Worm (Caenorhabditis elegans) whole organism, L4 larva: ENCODE data around the gene K10D2.5.

Experiments
- F10B5.3 ChIP-seq: sonication (generic microtip); optimal IDR thresholded peaks from 2 replicates; lab custom pipeline; 2016; ENCODE audit warnings: mild to moderate bottlenecking, missing genetic modification characterization, missing compliant biosample characterization
- F26F4.8 ChIP-seq: fragments of 200-800 bp; sonication (Bioruptor generic); conservative IDR thresholded peaks from 2 replicates; pipeline ENCODE4 v1.3.6; 2022; ENCODE audit warnings: missing genetic modification characterization, missing compliant biosample characterization
- F37D6.2 ChIP-seq: sonication (generic microtip); optimal IDR thresholded peaks from 2 replicates; lab custom pipeline; 2016; ENCODE audit warnings: mild to moderate bottlenecking, missing genetic modification characterization, missing compliant biosample characterization
- T20F7.1 ChIP-seq: fragments of 200-800 bp; sonication (Bioruptor generic); optimal IDR thresholded peaks from 2 replicates; lab custom pipeline; 2018; ENCODE audit warnings: mild to moderate bottlenecking, missing genetic modification characterization, missing compliant biosample characterization
- Y5F2A.4 ChIP-seq: fragments of 200-800 bp; sonication (Bioruptor generic); optimal IDR thresholded peaks from 2 replicates; lab custom pipeline; 2018; ENCODE audit warnings: mild to moderate bottlenecking, missing genetic modification characterization, missing compliant biosample characterization
- ZK337.2 ChIP-seq: fragments of 200-800 bp; sonication (Bioruptor generic); IDR thresholded peaks from 2 replicates; pipeline ENCODE4 v1.3.6; 2022; ENCODE audit warnings: missing genetic modification reagents, missing genetic modification characterization, missing compliant biosample characterization
- aha-1 ChIP-seq: fragments of 150-350 bp; peaks from one replicate; lab custom pipeline; 2014; ENCODE audit warnings: missing biosample characterization, missing genetic modification characterization
- aly-2 ChIP-seq: sonication (generic microtip); optimal IDR thresholded peaks from 2 replicates; lab custom pipeline; 2018; ENCODE audit warnings: missing biosample characterization, missing genetic modification characterization
- ceh-20 ChIP-seq: fragments of 200-800 bp; sonication (Bioruptor generic); IDR thresholded peaks from 2 replicates; pipeline ENCODE4 v1.3.6; 2022; ENCODE audit warnings: missing genetic modification reagents, missing genetic modification characterization, missing compliant biosample characterization
- ceh-32 ChIP-seq: sonication (generic microtip); optimal IDR thresholded peaks from 2 replicates; lab custom pipeline; 2016; ENCODE audit warnings: mild to moderate bottlenecking, missing genetic modification characterization, missing compliant biosample characterization; ENCODE audit not compliant: poor library complexity
- ceh-44 ChIP-seq: fragments of 200-800 bp; sonication (Bioruptor generic); IDR thresholded peaks from 2 replicates; pipeline ENCODE4 v1.3.6; 2022; ENCODE audit warnings: missing genetic modification reagents, missing genetic modification characterization, missing compliant biosample characterization
- ceh-62 ChIP-seq: sonication (generic microtip); optimal IDR thresholded peaks from 2 replicates; lab custom pipeline; 2017; ENCODE audit warnings: missing biosample characterization, missing genetic modification characterization
- ces-1 ChIP-seq: fragments of 150-350 bp; sonication (generic microtip); optimal IDR thresholded peaks from 4 replicates; lab custom pipeline; 2014; ENCODE audit warnings: missing biosample characterization, missing genetic modification reagents, missing genetic modification characterization
- ctbp-1 ChIP-seq: fragments of 200-800 bp; sonication (Bioruptor generic); IDR thresholded peaks from 2 replicates; pipeline ENCODE4 v1.3.6; 2022; ENCODE audit warnings: missing genetic modification reagents, missing genetic modification characterization, missing compliant biosample characterization
- daf-12 ChIP-seq: fragments of 150-350 bp; optimal IDR thresholded peaks from 2 replicates; lab custom pipeline; 2014; ENCODE audit warnings: missing biosample characterization, missing genetic modification reagents, missing genetic modification characterization
- daf-19 ChIP-seq: fragments of 200-800 bp; sonication (Bioruptor generic); conservative IDR thresholded peaks from 2 replicates; pipeline ENCODE4 v1.3.6; 2022; ENCODE audit warnings: missing genetic modification characterization, missing compliant biosample characterization
- dmd-8 ChIP-seq: fragments of 200-800 bp; sonication (Bioruptor generic); IDR thresholded peaks from 2 replicates; pipeline ENCODE4 v1.3.6; 2022; ENCODE audit warnings: missing genetic modification characterization, missing compliant biosample characterization
- dmd-9 ChIP-seq: fragments of 200-800 bp; sonication (Bioruptor generic); IDR thresholded peaks from 2 replicates; pipeline ENCODE4 v1.3.6; 2022; ENCODE audit warnings: missing genetic modification reagents, missing genetic modification characterization, missing compliant biosample characterization
- duxl-1 ChIP-seq: sonication (generic microtip); optimal IDR thresholded peaks from 2 replicates; lab custom pipeline; 2016; ENCODE audit warnings: mild to moderate bottlenecking, missing genetic modification characterization, moderate library complexity, missing compliant biosample characterization; ENCODE audit not compliant: poor library complexity
- dve-1 ChIP-seq: sonication (generic microtip); optimal IDR thresholded peaks from 2 replicates; lab custom pipeline; 2017; ENCODE audit warnings: antibody characterized with exemption, mild to moderate bottlenecking, missing genetic modification characterization, missing compliant biosample characterization; ENCODE audit not compliant: insufficient read depth
- fkh-10 ChIP-seq: fragments of 150-350 bp; optimal IDR thresholded peaks from 2 replicates; lab custom pipeline; 2014; ENCODE audit warnings: missing biosample characterization, missing genetic modification reagents, missing genetic modification characterization
- gei-8 ChIP-seq: fragments of 200-800 bp; sonication (Bioruptor generic); optimal IDR thresholded peaks from 2 replicates; lab custom pipeline; 2018; ENCODE audit warnings: mild to moderate bottlenecking, missing genetic modification characterization, missing compliant biosample characterization
- hif-1 ChIP-seq, 2 experiments: sonication (generic microtip); optimal IDR thresholded peaks; 2 replicates each; lab custom pipeline; 2016 to 2017; ENCODE audit warnings: missing compliant biosample characterization in 2 of 2, missing genetic modification characterization in 2 of 2, missing genetic modification reagents in 2 of 2, missing genotype in 2 of 2, mild to moderate bottlenecking in 1 of 2
- hlh-11 ChIP-seq: fragments of 200-800 bp; sonication (Bioruptor generic); optimal IDR thresholded peaks from 2 replicates; lab custom pipeline; 2018; ENCODE audit warnings: mild to moderate bottlenecking, missing genetic modification characterization, missing compliant biosample characterization
- hmg-1.1 ChIP-seq: fragments of 200-800 bp; sonication (Bioruptor generic); IDR thresholded peaks from 2 replicates; pipeline ENCODE4 v1.3.6; 2022; ENCODE audit warnings: missing genetic modification reagents, missing genetic modification characterization, missing compliant biosample characterization
- lim-7 ChIP-seq: fragments of 200-800 bp; sonication (Bioruptor generic); IDR thresholded peaks from 2 replicates; pipeline ENCODE4 v1.3.6; 2022; ENCODE audit warnings: missing genetic modification characterization, missing compliant biosample characterization
- lin-29 ChIP-seq: fragments of 200-800 bp; sonication (Bioruptor generic); IDR thresholded peaks from 2 replicates; pipeline ENCODE4 v1.3.6; 2022; ENCODE audit warnings: missing genetic modification reagents, missing genetic modification characterization, missing compliant biosample characterization
- lin-39 ChIP-seq: fragments of 150-350 bp; optimal IDR thresholded peaks from 2 replicates; lab custom pipeline; 2014; ENCODE audit warnings: missing biosample characterization, missing genetic modification reagents, missing genetic modification characterization
- madf-5 ChIP-seq, 2 experiments: fragments of 200-800 bp; sonication (Bioruptor generic); IDR thresholded peaks; 2 replicates each; pipeline ENCODE4 v1.3.6; 2022; ENCODE audit warnings: missing compliant biosample characterization in 2 of 2, missing genetic modification characterization in 2 of 2
- madf-9 ChIP-seq: fragments of 200-800 bp; sonication (Bioruptor generic); conservative IDR thresholded peaks from 2 replicates; pipeline ENCODE4 v1.3.6; 2022; ENCODE audit warnings: missing genetic modification reagents, missing genetic modification characterization, missing compliant biosample characterization
- mep-1 ChIP-seq: fragments of 150-350 bp; sonication (generic microtip); optimal IDR thresholded peaks from 3 replicates; lab custom pipeline; 2014; ENCODE audit warnings: missing biosample characterization, missing genetic modification characterization
- mes-2 ChIP-seq: sonication (generic microtip); optimal IDR thresholded peaks from 2 replicates; lab custom pipeline; 2016; ENCODE audit warnings: missing genotype, mild to moderate bottlenecking, missing genetic modification characterization, missing compliant biosample characterization; ENCODE audit not compliant: poor library complexity, severe bottlenecking
- mxl-2 ChIP-seq: fragments of 200-800 bp; sonication (Bioruptor generic); conservative IDR thresholded peaks from 2 replicates; pipeline ENCODE4 v1.3.6; 2022; ENCODE audit warnings: missing genetic modification reagents, missing genetic modification characterization, missing compliant biosample characterization
- mxl-3 ChIP-seq: fragments of 200-800 bp; sonication (Bioruptor generic); optimal IDR thresholded peaks from 2 replicates; lab custom pipeline; 2018; ENCODE audit warnings: mild to moderate bottlenecking, missing genetic modification characterization, missing compliant biosample characterization
- nhr-102 ChIP-seq: sonication (generic microtip); optimal IDR thresholded peaks from 2 replicates; lab custom pipeline; 2016; ENCODE audit warnings: mild to moderate bottlenecking, missing genetic modification characterization, moderate library complexity, missing compliant biosample characterization
- nhr-111 ChIP-seq: fragments of 200-800 bp; sonication (Bioruptor generic); optimal IDR thresholded peaks from 2 replicates; lab custom pipeline; 2018; ENCODE audit warnings: mild to moderate bottlenecking, missing genetic modification characterization, missing compliant biosample characterization
- nhr-237 ChIP-seq: sonication (generic microtip); optimal IDR thresholded peaks from 2 replicates; lab custom pipeline; 2017; ENCODE audit warnings: missing biosample characterization, missing genetic modification characterization
- nhr-41 ChIP-seq: fragments of 200-800 bp; sonication (Bioruptor generic); IDR thresholded peaks from 2 replicates; pipeline ENCODE4 v1.3.6; 2022; ENCODE audit warnings: missing genetic modification reagents, missing genetic modification characterization, missing compliant biosample characterization
- nhr-42 ChIP-seq: fragments of 200-800 bp; sonication (Bioruptor generic); IDR thresholded peaks from 2 replicates; pipeline ENCODE4 v1.3.6; 2022; ENCODE audit warnings: missing genetic modification characterization, missing compliant biosample characterization
- nhr-48 ChIP-seq: sonication (generic microtip); optimal IDR thresholded peaks from 2 replicates; lab custom pipeline; 2016; ENCODE audit warnings: mild to moderate bottlenecking, missing genetic modification characterization, missing compliant biosample characterization
- nhr-6 ChIP-seq: fragments of 150-350 bp; optimal IDR thresholded peaks from 2 replicates; lab custom pipeline; 2014; ENCODE audit warnings: missing biosample characterization, missing genetic modification characterization
- saeg-2 ChIP-seq: fragments of 200-800 bp; sonication (Bioruptor generic); IDR thresholded peaks from 2 replicates; pipeline ENCODE4 v1.3.6; 2022; ENCODE audit warnings: missing genetic modification reagents, missing genetic modification characterization, missing compliant biosample characterization
- snpc-4 ChIP-seq: fragments of 150-350 bp; optimal IDR thresholded peaks from 2 replicates; lab custom pipeline; 2014; ENCODE audit warnings: missing biosample characterization, missing genetic modification characterization
- spr-1 ChIP-seq: sonication (generic microtip); optimal IDR thresholded peaks from 2 replicates; lab custom pipeline; 2016; ENCODE audit warnings: mild to moderate bottlenecking, missing genetic modification characterization, missing compliant biosample characterization
- unc-39 ChIP-seq: sonication (generic microtip); optimal IDR thresholded peaks from 2 replicates; lab custom pipeline; 2017; ENCODE audit warnings: missing biosample characterization, missing genetic modification characterization
- zag-1 ChIP-seq: fragments of 150-350 bp; optimal IDR thresholded peaks from 2 replicates; lab custom pipeline; 2014; ENCODE audit warnings: missing biosample characterization, missing genetic modification characterization
- zfp-2 ChIP-seq: sonication (generic microtip); optimal IDR thresholded peaks from 2 replicates; lab custom pipeline; 2016; ENCODE audit warnings: mild to moderate bottlenecking, missing genetic modification characterization, missing compliant biosample characterization
- zfp-3 ChIP-seq: fragments of 200-800 bp; sonication (Bioruptor generic); conservative IDR thresholded peaks from 2 replicates; pipeline ENCODE4 v1.3.6; 2022; ENCODE audit warnings: missing genetic modification reagents, missing genetic modification characterization, missing compliant biosample characterization
- zip-11 ChIP-seq: fragments of 200-800 bp; sonication (Bioruptor generic); IDR thresholded peaks from 2 replicates; pipeline ENCODE4 v1.3.6; 2022; ENCODE audit warnings: missing genetic modification characterization, missing compliant biosample characterization
- zip-2 ChIP-seq: fragments of 150-350 bp; optimal IDR thresholded peaks from 2 replicates; lab custom pipeline; 2014; ENCODE audit warnings: missing biosample characterization, missing genetic modification characterization
- ztf-7 ChIP-seq: fragments of 150-350 bp; optimal IDR thresholded peaks from 2 replicates; lab custom pipeline; 2014; ENCODE audit warnings: missing biosample characterization, missing genetic modification characterization

The K10D2.5 gene

DNA sequence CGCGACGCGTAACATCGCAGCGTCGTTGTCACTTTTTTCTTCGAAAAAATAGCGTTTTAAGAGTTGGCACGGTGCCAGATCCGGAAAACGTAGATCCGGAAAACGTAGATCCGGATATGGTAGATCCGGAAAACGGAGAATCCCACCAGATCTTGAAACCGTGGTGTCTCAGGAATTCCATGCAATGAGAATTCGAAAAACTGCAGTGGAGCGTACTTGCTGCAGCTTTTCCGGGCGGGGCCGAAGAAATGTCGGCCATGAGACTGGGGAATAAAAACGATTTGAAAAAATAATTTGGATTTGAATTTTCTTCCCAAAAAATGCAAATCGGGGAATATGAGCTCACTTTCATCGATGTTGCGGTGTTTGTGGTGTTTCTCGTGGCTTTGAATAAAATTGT is at the start of gene K10D2.5:
Gene K10D2.5, plus strand, starts transcription at position 251 of the 400 bp plus-strand sequence.
- TF ChIP-seq Y5F2A.4 (GFP tag; lab: Kevin White, UChicago) (no peak), hlh-11 (tag; lab: Kevin White, UChicago) (peak; percentile 76), duxl-1 (peak; percentile 89), gei-8 (no peak), dve-1 (peak; percentile 68), ZK337.2 (GFP tag; lab: Robert Waterston, UW) (peak; percentile 99), zag-1 (tag; lab: Kevin White, UChicago) (no peak), nhr-48 (tag; lab: Kevin White, UChicago) (no peak), nhr-237 (tag; lab: Kevin White, UChicago) (no peak), zfp-2 (tag; lab: Kevin White, UChicago) (peak; percentile 40), lin-29 (GFP tag; lab: Robert Waterston, UW) (peak; percentile 55; the same call in 1 of the 2 replicates), mes-2 (tag; lab: Kevin White, UChicago) (peak; percentile 100), mxl-3 (GFP tag; lab: Kevin White, UChicago) (peak; percentile 95), ceh-32 (tag; lab: Kevin White, UChicago) (no peak), lim-7 (GFP tag; lab: Robert Waterston, UW) (peak; percentile 58; the same call in 1 of the 2 replicates), mxl-2 (peak; percentile 83; the same call in 1 of the 2 replicates), F26F4.8 (GFP tag; lab: Robert Waterston, UW) (no peak), hmg-1.1 (GFP tag; lab: Robert Waterston, UW) (peak; percentile 85), nhr-111 (no peak), dmd-9 (peak; percentile 97), fkh-10 (GFP tag; lab: Kevin White, UChicago) (peak; percentile 24), ces-1 (GFP tag; lab: Kevin White, UChicago) (peak; percentile 17), hif-1 (tag; optimal IDR thresholded peaks at IDR 0.05; lab: Kevin White, UChicago) (peak in 1 of 2 experiments; percentile 96), zip-2 (no peak), lin-39 (tag; lab: Kevin White, UChicago) (no peak), zip-11 (GFP tag; lab: Robert Waterston, UW) (no peak), nhr-6 (tag; lab: Kevin White, UChicago) (peak; percentile 88), ctbp-1 (GFP tag; lab: Robert Waterston, UW) (peak; percentile 73), ztf-7 (tag; lab: Kevin White, UChicago) (no peak), mep-1 (peak; percentile 92), snpc-4 (tag; lab: Kevin White, UChicago) (no peak), spr-1 (peak; percentile 43), madf-9 (GFP tag; lab: Robert Waterston, UW) (peak; percentile 96), aly-2 (tag; lab: Kevin White, UChicago) (no peak), F37D6.2 (tag; lab: Kevin White, UChicago) (peak; percentile 86), T20F7.1 (GFP tag; lab: Kevin White, UChicago) (peak; percentile 86), ceh-62 (tag; lab: Kevin White, UChicago) (no peak), nhr-41 (GFP tag; lab: Robert Waterston, UW) (0 out of 2 replicates have a peak, but pooled peaks have one; percentile 12), saeg-2 (GFP tag; lab: Robert Waterston, UW) (0 out of 2 replicates have a peak, but pooled peaks have one; percentile 60), nhr-102 (peak; percentile 53), ceh-44 (peak; percentile 99), F10B5.3 (no peak), unc-39 (no peak), daf-12 (tag; lab: Kevin White, UChicago) (no peak), dmd-8 (GFP tag; lab: Robert Waterston, UW) (no peak), aha-1 (tag; lab: Kevin White, UChicago) (peak; percentile 85), ceh-20 (GFP tag; lab: Robert Waterston, UW) (peak; percentile 93), zfp-3 (peak; percentile 85), nhr-42 (GFP tag; lab: Robert Waterston, UW) (peak; percentile 81; the same call in 1 of the 2 replicates), daf-19 (GFP tag; lab: Robert Waterston, UW) (0 out of 2 replicates have a peak, but pooled peaks have one; percentile 55), madf-5 (GFP tag; IDR thresholded peaks at IDR 0.05; lab: Robert Waterston, UW) (peak; percentile 97)
